Worm (Caenorhabditis elegans): ENCODE measurements around the gene hsp-17.
A peak's percentile ranks its signal among the peaks of the same experiment; 100 is the strongest.

Gene hsp-17

DNA sequence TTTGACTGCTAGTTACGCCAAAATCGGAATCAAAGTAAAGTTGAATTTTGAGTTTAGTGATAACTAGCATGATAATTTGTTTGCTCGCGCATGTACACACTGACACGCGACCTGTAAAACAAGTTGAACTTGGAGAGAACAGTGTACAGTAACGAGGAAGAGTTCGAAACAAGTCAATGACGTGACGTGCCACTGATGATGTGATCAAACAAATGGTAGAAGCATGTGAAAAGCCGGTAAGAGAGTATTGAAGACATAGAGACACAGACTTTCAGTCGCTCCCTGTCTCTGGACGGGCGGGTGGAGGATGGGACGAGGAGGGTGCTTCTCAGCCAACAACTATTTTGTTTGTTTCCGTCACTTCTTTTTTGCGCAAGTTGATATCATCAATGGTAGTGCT lies 17.4 kb upstream of the hsp-17 start:
- TF ChIP-seq ets-5 (GFP tag; IDR thresholded peaks at IDR 0.05) (no peak), nhr-19 (GFP tag; conservative IDR thresholded peaks at IDR 0.05) (no peak), ceh-63 (GFP tag; optimal IDR thresholded peaks at IDR 0.05) (no peak), ztf-4 (tag; optimal IDR thresholded peaks at IDR 0.05) (no peak), unc-86 (tag; optimal IDR thresholded peaks at IDR 0.05) (no peak), sox-4 (tag; optimal IDR thresholded peaks at IDR 0.05) (no peak), mef-2 (tag; optimal IDR thresholded peaks at IDR 0.05) (no peak), snu-23 (GFP tag; optimal IDR thresholded peaks at IDR 0.05) (no peak), lin-39 (tag; optimal IDR thresholded peaks at IDR 0.05) (no peak), ceh-82 (tag; optimal IDR thresholded peaks at IDR 0.05) (no peak), nhr-76 (tag; optimal IDR thresholded peaks at IDR 0.05) (no peak), efl-3 (GFP tag; optimal IDR thresholded peaks at IDR 0.05) (no peak), mab-9 (GFP tag; IDR thresholded peaks at IDR 0.05) (no peak), irx-1 (tag; optimal IDR thresholded peaks at IDR 0.05) (no peak), lir-3 (tag; optimal IDR thresholded peaks at IDR 0.05; ENCODE audit: poor library complexity) (no peak)

DNA sequence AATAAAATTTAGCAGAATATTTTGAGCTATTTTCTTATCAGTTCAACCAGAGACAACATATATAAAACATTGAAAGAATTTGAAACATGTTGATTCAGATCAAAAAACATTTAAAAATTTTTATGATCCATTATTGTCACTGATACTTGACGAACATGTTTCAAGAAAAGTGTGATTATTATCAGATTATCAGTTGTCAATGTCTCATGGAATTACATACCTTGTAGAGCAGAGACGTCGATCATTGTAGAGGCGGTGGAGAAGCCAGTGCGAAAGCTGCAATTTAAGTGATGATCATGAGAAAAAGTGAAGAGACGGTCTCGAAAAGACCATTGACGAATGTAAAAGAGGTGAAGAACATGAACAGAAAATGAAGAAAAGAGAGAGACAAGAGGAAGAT lies 16.7 kb upstream of the hsp-17 start, which contains the start of gene F52E1.9:
F52E1.9 (minus strand) TSS at position 278 of the 400 bp plus-strand sequence.
- TF ChIP-seq elt-2 (tag; optimal IDR thresholded peaks at IDR 0.05) (peak; percentile 68), aha-1 (tag; optimal IDR thresholded peaks at IDR 0.05) (no peak)

DNA sequence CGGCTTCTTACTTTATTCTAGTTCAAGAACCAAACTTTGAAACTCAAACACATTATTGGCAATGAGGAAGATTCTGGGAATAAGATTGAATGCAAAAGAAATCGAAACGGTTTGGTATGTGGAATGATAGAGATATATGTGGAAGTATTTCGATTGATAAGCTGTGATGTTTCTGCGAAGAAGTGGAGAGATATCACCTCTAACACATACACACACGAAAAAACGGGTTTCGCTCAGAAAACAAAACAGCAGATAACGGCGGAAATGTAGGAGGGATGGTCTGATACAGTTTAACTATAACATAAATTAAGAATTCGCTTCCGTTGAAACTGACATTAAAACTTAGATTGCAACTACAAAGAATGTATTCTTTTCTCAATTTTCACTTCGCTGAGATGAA lies 15.5 kb upstream of the hsp-17 start:
- no peak for TF ChIP-seq unc-98 (GFP tag; IDR thresholded peaks at IDR 0.05)
- TF ChIP-seq tlp-1 (tag; optimal IDR thresholded peaks at IDR 0.05) = no peak
- 0 out of 2 replicates have a peak, but pooled peaks have one; percentile 9 for TF ChIP-seq nhr-19 (GFP tag; conservative IDR thresholded peaks at IDR 0.05)
- TF ChIP-seq nhr-20 (tag; optimal IDR thresholded peaks at IDR 0.05) = peak; percentile 16
- peak; percentile 34 to 90 (median 74) for TF ChIP-seq elt-3 (tag; optimal IDR thresholded peaks at IDR 0.05)
- peak; percentile 61 for TF ChIP-seq nhr-85 (tag)
- TF ChIP-seq lin-14 (GFP tag; optimal IDR thresholded peaks at IDR 0.05) = peak; percentile 41
- TF ChIP-seq blmp-1 (tag; optimal IDR thresholded peaks at IDR 0.05) = peak; percentile 89
- TF ChIP-seq pqm-1 (tag; optimal IDR thresholded peaks at IDR 0.05) = no peak
- TF ChIP-seq xbp-1 (tag; optimal IDR thresholded peaks at IDR 0.05) = no peak
- peak; percentile 41; the same call in 1 of the 2 replicates for TF ChIP-seq grh-1 (GFP tag; IDR thresholded peaks at IDR 0.05)

DNA sequence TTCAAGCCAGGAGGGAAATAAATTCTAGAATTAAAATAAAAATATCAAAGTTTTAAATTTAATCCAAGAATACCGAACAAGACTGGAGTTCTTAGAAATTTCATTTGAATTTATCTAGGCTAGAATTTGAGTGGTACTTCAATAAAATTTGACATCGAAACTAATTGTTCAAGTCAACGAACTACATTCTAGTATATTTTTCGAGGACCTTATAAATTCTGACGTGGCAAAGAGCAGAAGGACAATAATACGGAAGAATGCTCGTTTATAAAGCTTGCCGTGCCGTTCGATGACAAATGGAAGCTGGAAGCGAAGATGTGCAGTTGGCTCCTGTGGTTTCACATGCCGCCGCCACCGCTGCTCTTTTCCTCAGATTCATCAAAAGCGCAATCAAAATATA lies 15.1 kb upstream of the hsp-17 start:
- TF ChIP-seq elt-2 (tag; optimal IDR thresholded peaks at IDR 0.05) (no peak), unc-86 (tag; optimal IDR thresholded peaks at IDR 0.05) (no peak), pax-3 (tag; optimal IDR thresholded peaks at IDR 0.05) (no peak), unc-62 (GFP tag; optimal IDR thresholded peaks at IDR 0.05) (no peak), fos-1 (tag; optimal IDR thresholded peaks at IDR 0.05) (no peak), nhr-84 (tag; optimal IDR thresholded peaks at IDR 0.05) (no peak), aha-1 (tag; optimal IDR thresholded peaks at IDR 0.05) (no peak), lin-39 (tag; optimal IDR thresholded peaks at IDR 0.05) (no peak), lir-3 (tag; optimal IDR thresholded peaks at IDR 0.05; ENCODE audit: poor library complexity) (no peak), ama-1 (optimal IDR thresholded peaks at IDR 0.05) (no peak), swsn-7 (tag; optimal IDR thresholded peaks at IDR 0.05) (no peak), skn-1 (tag; optimal IDR thresholded peaks at IDR 0.05) (no peak), fkh-10 (GFP tag; optimal IDR thresholded peaks at IDR 0.05) (no peak), mab-9 (GFP tag; IDR thresholded peaks at IDR 0.05) (no peak), dsc-1 (tag; optimal IDR thresholded peaks at IDR 0.05) (no peak), pqm-1 (tag; optimal IDR thresholded peaks at IDR 0.05) (no peak), tbx-2 (tag; optimal IDR thresholded peaks at IDR 0.05) (no peak), zip-4 (GFP tag; optimal IDR thresholded peaks at IDR 0.05) (no peak), nhr-77 (tag; optimal IDR thresholded peaks at IDR 0.05) (no peak)
